In the genomic region with DNA sequence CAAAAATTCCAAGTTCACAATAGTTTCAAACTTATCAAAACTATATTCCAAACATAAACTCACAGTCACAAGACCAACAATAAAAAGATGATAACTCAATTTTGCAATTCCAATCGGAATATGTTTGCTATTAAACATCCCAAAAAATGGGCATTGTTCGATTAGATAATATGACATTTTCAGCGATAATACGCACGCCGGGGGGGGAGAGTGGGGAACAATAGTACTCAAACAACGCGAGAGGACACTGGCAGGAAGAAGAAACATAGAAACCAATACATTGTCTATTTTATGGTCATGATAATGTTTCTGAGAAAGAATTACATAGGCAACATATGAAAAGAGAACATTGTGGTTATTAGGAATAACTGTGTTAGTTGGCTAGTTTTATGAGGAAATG, we compare ENCODE assay signal across 6 worm cellular contexts.
TF ChIP-seq lines count a peak whose summit lies in the region.

No protein-coding gene starts in this region.

TF ChIP-seq in whole organism, L1 larva, 84 proteins besides CTCF, POLR2A, EP300 and RAD21:
- TF ChIP-seq elt-2 (tag; optimal IDR thresholded peaks at IDR 0.05; lab: Kevin White, UChicago) (peak; percentile 63), zip-4 (GFP tag; optimal IDR thresholded peaks at IDR 0.05; lab: Kevin White, UChicago) (no peak), irx-1 (tag; optimal IDR thresholded peaks at IDR 0.05; lab: Kevin White, UChicago) (no peak), lin-14 (GFP tag; optimal IDR thresholded peaks at IDR 0.05; lab: Kevin White, UChicago) (peak; percentile 4), blmp-1 (tag; optimal IDR thresholded peaks at IDR 0.05; lab: Kevin White, UChicago) (no peak)

TF ChIP-seq in whole organism, L2 larva, 48 proteins besides CTCF, POLR2A, EP300 and RAD21:
- TF ChIP-seq ZK546.5 (tag; optimal IDR thresholded peaks at IDR 0.05; lab: Kevin White, UChicago) (no peak), fos-1 (tag; optimal IDR thresholded peaks at IDR 0.05; lab: Kevin White, UChicago) (peak; percentile 16)

TF ChIP-seq in whole organism, L3 larva, 47 proteins besides CTCF, POLR2A, EP300 and RAD21:
- TF ChIP-seq ZK546.5 (tag; optimal IDR thresholded peaks at IDR 0.05; lab: Kevin White, UChicago) (no peak), elt-2 (tag; optimal IDR thresholded peaks at IDR 0.05; lab: Kevin White, UChicago) (peak; percentile 89), nhr-28 (tag; optimal IDR thresholded peaks at IDR 0.05; lab: Kevin White, UChicago) (no peak), ceh-16 (tag; optimal IDR thresholded peaks at IDR 0.05; lab: Kevin White, UChicago) (no peak), aly-2 (tag; optimal IDR thresholded peaks at IDR 0.05; lab: Kevin White, UChicago) (no peak), pha-4 (tag; optimal IDR thresholded peaks at IDR 0.05; lab: Kevin White, UChicago) (peak; percentile 31), ceh-9 (tag; optimal IDR thresholded peaks at IDR 0.05; lab: Kevin White, UChicago) (no peak), nfya-1 (tag; optimal IDR thresholded peaks at IDR 0.05; lab: Kevin White, UChicago; ENCODE audit: insufficient read depth) (no peak), pqm-1 (tag; optimal IDR thresholded peaks at IDR 0.05; lab: Kevin White, UChicago) (peak; percentile 56), snpc-4 (tag; optimal IDR thresholded peaks at IDR 0.05; lab: Kevin White, UChicago) (no peak), nhr-12 (tag; optimal IDR thresholded peaks at IDR 0.05; lab: Kevin White, UChicago) (no peak), egl-5 (tag; optimal IDR thresholded peaks at IDR 0.05; lab: Kevin White, UChicago) (no peak)
TF ChIP-seq in whole organism, L3 larva: peak in this region for 3.

TF ChIP-seq in whole organism, L4 larva, 104 proteins besides CTCF, POLR2A, EP300 and RAD21 (continues in another document):
- TF ChIP-seq Y5F2A.4 (GFP tag; optimal IDR thresholded peaks at IDR 0.05; lab: Kevin White, UChicago) (no peak), tra-1 (GFP tag; IDR thresholded peaks at IDR 0.05; lab: Robert Waterston, UW) (0 out of 2 replicates have a peak, but pooled peaks have one; percentile 11), ceh-62 (tag; optimal IDR thresholded peaks at IDR 0.05; lab: Kevin White, UChicago) (no peak), lin-29 (GFP tag; IDR thresholded peaks at IDR 0.05; lab: Robert Waterston, UW) (no peak), ceh-32 (tag; optimal IDR thresholded peaks at IDR 0.05; lab: Kevin White, UChicago; ENCODE audit: poor library complexity) (no peak), zip-2 (tag; optimal IDR thresholded peaks at IDR 0.05; lab: Kevin White, UChicago) (no peak), set-16 (GFP tag; IDR thresholded peaks at IDR 0.05; lab: Robert Waterston, UW) (no peak), F49E8.2 (tag; optimal IDR thresholded peaks at IDR 0.05; lab: Kevin White, UChicago; ENCODE audit: borderline replicate concordance) (no peak), nhr-28 (tag; optimal IDR thresholded peaks at IDR 0.05; lab: Kevin White, UChicago) (peak; percentile 14), pqm-1 (tag; optimal IDR thresholded peaks at IDR 0.05; lab: Kevin White, UChicago) (peak; percentile 38), unc-62 (GFP tag; optimal IDR thresholded peaks at IDR 0.05 in 1 of 2; lab: Kevin White, UChicago) (peak in 1 of 2 experiments; percentile 75), unc-62 (tag; optimal IDR thresholded peaks at IDR 0.05; lab: Kevin White, UChicago) (no peak), lin-39 (tag; optimal IDR thresholded peaks at IDR 0.05; lab: Kevin White, UChicago) (no peak), sdz-12 (GFP tag; optimal IDR thresholded peaks at IDR 0.05; lab: Kevin White, UChicago) (no peak), hlh-11 (tag; optimal IDR thresholded peaks at IDR 0.05; lab: Kevin White, UChicago) (peak; percentile 41), php-3 (GFP tag; IDR thresholded peaks at IDR 0.05; lab: Robert Waterston, UW) (no peak; the same call in 1 of the 2 replicates), nhr-6 (tag; optimal IDR thresholded peaks at IDR 0.05; lab: Kevin White, UChicago) (peak; percentile 38), vab-7 (GFP tag; IDR thresholded peaks at IDR 0.05; lab: Robert Waterston, UW) (no peak), nhr-41 (GFP tag; IDR thresholded peaks at IDR 0.05; lab: Robert Waterston, UW) (no peak), fkh-10 (GFP tag; optimal IDR thresholded peaks at IDR 0.05; lab: Kevin White, UChicago) (no peak), lin-13 (GFP tag; optimal IDR thresholded peaks at IDR 0.05; lab: Kevin White, UChicago) (no peak), mep-1 (tag; optimal IDR thresholded peaks at IDR 0.05; lab: Kevin White, UChicago) (no peak), nhr-10 (tag; optimal IDR thresholded peaks at IDR 0.05; lab: Kevin White, UChicago) (no peak)

TF ChIP-seq in whole organism, late embryonic, 69 proteins besides CTCF, POLR2A, EP300 and RAD21:
- no peak for TF ChIP-seq lin-11 (tag; optimal IDR thresholded peaks at IDR 0.05; lab: Kevin White, UChicago)
- peak; percentile 31 for TF ChIP-seq elt-2 (tag; optimal IDR thresholded peaks at IDR 0.05; lab: Kevin White, UChicago)
TF ChIP-seq in whole organism, late embryonic: peak in this region for 1.

TF ChIP-seq in whole organism, young adult, 124 proteins besides CTCF, POLR2A, EP300 and RAD21:
- no peak for TF ChIP-seq ceh-91 (GFP tag; IDR thresholded peaks at IDR 0.05; lab: Robert Waterston, UW)
- peak; percentile 21 for TF ChIP-seq nhr-80 (tag; optimal IDR thresholded peaks at IDR 0.05; lab: Kevin White, UChicago)
- TF ChIP-seq ceh-79 (tag; optimal IDR thresholded peaks at IDR 0.05; lab: Kevin White, UChicago) = no peak
- no peak for TF ChIP-seq zfh-2 (GFP tag; conservative IDR thresholded peaks at IDR 0.05; lab: Robert Waterston, UW)
- TF ChIP-seq xnd-1 (tag; optimal IDR thresholded peaks at IDR 0.05; lab: Kevin White, UChicago) = no peak
- TF ChIP-seq ztf-28 (GFP tag; IDR thresholded peaks at IDR 0.05; lab: Robert Waterston, UW) = no peak
- no peak for TF ChIP-seq egrh-3 (GFP tag; IDR thresholded peaks at IDR 0.05; lab: Robert Waterston, UW)
- TF ChIP-seq let-607 (tag; optimal IDR thresholded peaks at IDR 0.05; lab: Kevin White, UChicago) = no peak
TF ChIP-seq in whole organism, young adult: peak in this region for 1.
